Worm (Caenorhabditis elegans): ENCODE results near the gene mdt-20.

mdt-20 gene

ce11 chrIV:1232419-1233145, 45.0 kb downstream of the mdt-20 start:
- TF ChIP-seq pes-1 (GFP tag; IDR thresholded peaks at IDR 0.05) (no peak), tbx-11 (GFP tag; IDR thresholded peaks at IDR 0.05) (no peak), sea-1 (GFP tag; conservative IDR thresholded peaks at IDR 0.05) (no peak), ets-7 (tag; optimal IDR thresholded peaks at IDR 0.05) (no peak), tbx-37 (GFP tag; conservative IDR thresholded peaks at IDR 0.05) (no peak), B0310.2 (tag; optimal IDR thresholded peaks at IDR 0.05) (no peak), ama-1 (optimal IDR thresholded peaks at IDR 0.05) (no peak), F13C5.2 (tag; optimal IDR thresholded peaks at IDR 0.05) (no peak), flt-1 (GFP tag; IDR thresholded peaks at IDR 0.05) (no peak), aly-1 (tag; optimal IDR thresholded peaks at IDR 0.05) (no peak), ceh-13 (GFP tag; optimal IDR thresholded peaks at IDR 0.05) (no peak), scrt-1 (GFP tag; IDR thresholded peaks at IDR 0.05) (no peak), ceh-36 (tag; optimal IDR thresholded peaks at IDR 0.05) (no peak), hnd-1 (tag; optimal IDR thresholded peaks at IDR 0.05) (no peak), tra-4 (tag; optimal IDR thresholded peaks at IDR 0.05) (no peak), hmbx-1 (tag; optimal IDR thresholded peaks at IDR 0.05) (no peak), hmg-4 (GFP tag; optimal IDR thresholded peaks at IDR 0.05) (no peak)

- TF ChIP-seq ama-1 (optimal IDR thresholded peaks at IDR 0.05) = no peak
- TF ChIP-seq hmg-4 (GFP tag; optimal IDR thresholded peaks at IDR 0.05) = no peak
- TF ChIP-seq flt-1 (GFP tag; IDR thresholded peaks at IDR 0.05) = no peak
- TF ChIP-seq ets-7 (tag; optimal IDR thresholded peaks at IDR 0.05) = no peak
- TF ChIP-seq sea-1 (GFP tag; conservative IDR thresholded peaks at IDR 0.05) = no peak
- no peak for TF ChIP-seq tbx-37 (GFP tag; conservative IDR thresholded peaks at IDR 0.05)
- no peak for TF ChIP-seq F13C5.2 (tag; optimal IDR thresholded peaks at IDR 0.05)
Observed at ce11 chrIV:1234780-1235179, 47.2 kb downstream of the mdt-20 start.

ce11 chrIV:1235785-1236184, 48.2 kb downstream of the mdt-20 start:
- TF ChIP-seq ets-7 (tag; optimal IDR thresholded peaks at IDR 0.05) = no peak
- no peak for TF ChIP-seq pes-1 (GFP tag; IDR thresholded peaks at IDR 0.05)
- no peak for TF ChIP-seq scrt-1 (GFP tag; IDR thresholded peaks at IDR 0.05)
- TF ChIP-seq ama-1 (optimal IDR thresholded peaks at IDR 0.05) = no peak
- no peak for TF ChIP-seq hnd-1 (tag; optimal IDR thresholded peaks at IDR 0.05)
- no peak for TF ChIP-seq ceh-36 (tag; optimal IDR thresholded peaks at IDR 0.05)

- no peak for TF ChIP-seq ceh-36 (tag; optimal IDR thresholded peaks at IDR 0.05)
Observed at ce11 chrIV:1238147-1238546, 50.5 kb downstream of the mdt-20 start.

ce11 chrIV:1239686-1240085, 52.1 kb downstream of the mdt-20 start, which contains the start of gene F38A1.8:
Gene F38A1.8, minus strand, starts transcription at chrIV:1239852.
- TF ChIP-seq F13C5.2 (tag; optimal IDR thresholded peaks at IDR 0.05) (no peak), ets-7 (tag; optimal IDR thresholded peaks at IDR 0.05) (no peak), aly-1 (tag; optimal IDR thresholded peaks at IDR 0.05) (no peak), sea-1 (GFP tag; conservative IDR thresholded peaks at IDR 0.05) (no peak)
